Fruit fly (Drosophila melanogaster) whole organism, embryonic: ENCODE data around the gene gpp.

ENCODE experiments used
- Atf-2 ChIP-seq: fragments of 200-800 bp; sonication (Bioruptor generic); optimal IDR thresholded peaks from 2 replicates; lab custom pipeline; 2016; ENCODE audit warnings: missing biosample characterization, missing genetic modification characterization
- CG10274 ChIP-seq: fragments of 200-800 bp; sonication (Bioruptor generic); optimal IDR thresholded peaks from 3 replicates; lab custom pipeline; 2017; ENCODE audit warnings: missing biosample characterization, mild to moderate bottlenecking, missing genetic modification characterization
- CG11456 ChIP-seq: fragments of 200-800 bp; sonication (Bioruptor generic); IDR thresholded peaks from 3 replicates; pipeline ENCODE4 v1.3.6; 2022; ENCODE audit warnings: missing biosample characterization, missing genetic modification characterization
- CG11696 ChIP-seq: fragments of 200-800 bp; sonication (Bioruptor generic); IDR thresholded peaks from 2 replicates; pipeline ENCODE4 v1.3.6; 2022; ENCODE audit warnings: missing biosample characterization, missing genetic modification characterization
- CG12942 ChIP-seq: fragments of 200-800 bp; sonication (Bioruptor generic); optimal IDR thresholded peaks from 3 replicates; lab custom pipeline; 2016; ENCODE audit warnings: missing biosample characterization, missing genetic modification characterization
- CG14710 ChIP-seq: fragments of 200-800 bp; sonication (Bioruptor generic); optimal IDR thresholded peaks from 3 replicates; lab custom pipeline; 2019; ENCODE audit warnings: missing biosample characterization, mild to moderate bottlenecking, missing genetic modification characterization, moderate library complexity
- CG15696 ChIP-seq: fragments of 200-800 bp; sonication (Bioruptor generic); optimal IDR thresholded peaks from 2 replicates; lab custom pipeline; 2019; ENCODE audit warnings: missing biosample characterization, mild to moderate bottlenecking, missing genetic modification characterization, moderate library complexity
- CG1602 ChIP-seq: fragments of 200-800 bp; sonication (Bioruptor generic); optimal IDR thresholded peaks from 3 replicates; lab custom pipeline; 2016; ENCODE audit warnings: missing biosample characterization, missing genetic modification characterization
- CG17568 ChIP-seq: fragments of 200-800 bp; sonication (Bioruptor generic); optimal IDR thresholded peaks from 2 replicates; lab custom pipeline; 2018; ENCODE audit warnings: missing biosample characterization, mild to moderate bottlenecking, missing genetic modification characterization, moderate library complexity
- CG18764 ChIP-seq: fragments of 200-800 bp; sonication (Bioruptor generic); optimal IDR thresholded peaks from 3 replicates; lab custom pipeline; 2016; ENCODE audit warnings: missing biosample characterization, missing genetic modification characterization
- CG2678 ChIP-seq: fragments of 200-800 bp; sonication (Bioruptor generic); optimal IDR thresholded peaks from 3 replicates; lab custom pipeline; 2019; ENCODE audit warnings: missing biosample characterization, mild to moderate bottlenecking, missing genetic modification characterization, moderate library complexity
- CG34422 ChIP-seq: fragments of 200-800 bp; sonication (Bioruptor generic); IDR thresholded peaks from 3 replicates; pipeline ENCODE4 v1.3.6; 2022; ENCODE audit warnings: missing biosample characterization, missing genetic modification characterization
- CG5180 ChIP-seq: fragments of 200-800 bp; sonication (Bioruptor generic); optimal IDR thresholded peaks from 3 replicates; lab custom pipeline; 2017; ENCODE audit warnings: missing biosample characterization, missing genetic modification characterization, mild to moderate bottlenecking, moderate library complexity, missing genetic modification reagents
- CG8290 ChIP-seq, 3 experiments: fragments of 200-800 bp; sonication (Bioruptor generic); optimal IDR thresholded peaks; 2 replicates each; lab custom pipeline; 2016 to 2019; ENCODE audit warnings: missing biosample characterization in 3 of 3, missing genetic modification characterization in 3 of 3, mild to moderate bottlenecking in 2 of 3, moderate library complexity in 1 of 3
- Chrac-16 ChIP-seq: fragments of 200-800 bp; sonication (Bioruptor generic); optimal IDR thresholded peaks from 3 replicates; lab custom pipeline; 2016; ENCODE audit warnings: missing biosample characterization, missing genetic modification characterization
- Dip2 ChIP-seq: fragments of 200-800 bp; sonication (Bioruptor generic); IDR thresholded peaks from 2 replicates; pipeline ENCODE4 v1.3.6; 2022; ENCODE audit warnings: missing biosample characterization, missing genetic modification characterization
- Fer2 ChIP-seq: fragments of 200-800 bp; sonication (Bioruptor generic); optimal IDR thresholded peaks from 2 replicates; lab custom pipeline; 2018; ENCODE audit warnings: missing biosample characterization, mild to moderate bottlenecking, missing genetic modification characterization, moderate library complexity
- Hand ChIP-seq: fragments of 200-800 bp; sonication (Bioruptor generic); optimal IDR thresholded peaks from 2 replicates; lab custom pipeline; 2017; ENCODE audit warnings: mild to moderate bottlenecking, missing biosample characterization, missing genetic modification reagents, missing genetic modification characterization
- Hr39 ChIP-seq: fragments of >200 bp; optimal IDR thresholded peaks from 2 replicates; lab custom pipeline; 2017
- Lhr ChIP-seq: fragments of 200-800 bp; sonication (Bioruptor generic); optimal IDR thresholded peaks from 3 replicates; lab custom pipeline; 2017; ENCODE audit warnings: mild to moderate bottlenecking, missing biosample characterization, missing genetic modification reagents, missing genetic modification characterization
- Meics ChIP-seq: fragments of 200-800 bp; sonication (Bioruptor generic); optimal IDR thresholded peaks from 2 replicates; lab custom pipeline; 2017; ENCODE audit warnings: missing biosample characterization, mild to moderate bottlenecking, missing genetic modification characterization
- Mes4 ChIP-seq: fragments of 200-800 bp; sonication (Bioruptor generic); optimal IDR thresholded peaks from 2 replicates; lab custom pipeline; 2016; ENCODE audit warnings: missing biosample characterization, missing genetic modification characterization
- NC2β ChIP-seq: fragments of 200-800 bp; sonication (Bioruptor generic); optimal IDR thresholded peaks from 2 replicates; lab custom pipeline; 2016; ENCODE audit warnings: missing biosample characterization, missing genetic modification characterization
- Optix ChIP-seq: fragments of 200-800 bp; sonication (Bioruptor generic); IDR thresholded peaks from 3 replicates; pipeline ENCODE4 v1.3.6; 2022; ENCODE audit warnings: missing biosample characterization, missing genetic modification characterization
- PHDP ChIP-seq: fragments of 200-800 bp; sonication (Bioruptor generic); optimal IDR thresholded peaks from 3 replicates; lab custom pipeline; 2018; ENCODE audit warnings: missing biosample characterization, mild to moderate bottlenecking, missing genetic modification characterization, moderate library complexity
- Rx ChIP-seq: fragments of 200-800 bp; sonication (Bioruptor generic); IDR thresholded peaks from 2 replicates; pipeline ENCODE4 v1.3.6; 2022; ENCODE audit warnings: missing biosample characterization, missing genetic modification characterization
- Sin3A ChIP-seq: fragments of >200 bp; optimal IDR thresholded peaks from 2 replicates; lab custom pipeline; 2018
- abd-A ChIP-seq: fragments of 200-800 bp; sonication (Bioruptor generic); optimal IDR thresholded peaks from 3 replicates; lab custom pipeline; 2019; ENCODE audit warnings: missing biosample characterization, mild to moderate bottlenecking, missing genetic modification characterization, moderate library complexity
- ac ChIP-seq: fragments of 200-800 bp; sonication (Bioruptor generic); optimal IDR thresholded peaks from 3 replicates; lab custom pipeline; 2017; ENCODE audit warnings: missing biosample characterization, mild to moderate bottlenecking, missing genetic modification characterization
- bbx ChIP-seq: fragments of 200-800 bp; sonication (Bioruptor generic); IDR thresholded peaks from 2 replicates; pipeline ENCODE4 v1.3.6; 2022; ENCODE audit warnings: missing biosample characterization, missing genetic modification characterization; ENCODE audit not compliant: partially characterized antibody
- btn ChIP-seq: fragments of 200-800 bp; sonication (Bioruptor generic); optimal IDR thresholded peaks from 2 replicates; lab custom pipeline; 2016; ENCODE audit warnings: missing biosample characterization, missing genetic modification characterization
- cato ChIP-seq: fragments of 200-800 bp; sonication (Bioruptor generic); optimal IDR thresholded peaks from 2 replicates; lab custom pipeline; 2016; ENCODE audit warnings: missing biosample characterization, missing genetic modification characterization, borderline replicate concordance
- dpn ChIP-seq, 2 experiments: fragments of 200-800 bp; sonication (Bioruptor generic); optimal IDR thresholded peaks; 3 replicates each; lab custom pipeline; 2016; ENCODE audit warnings: missing biosample characterization in 2 of 2, missing genetic modification characterization in 2 of 2
- esg ChIP-seq: fragments of 200-800 bp; sonication (Bioruptor generic); conservative IDR thresholded peaks from 2 replicates; pipeline ENCODE4 v1.3.6; 2022; ENCODE audit warnings: missing biosample characterization, missing genetic modification characterization
- fd3F ChIP-seq: fragments of 200-800 bp; sonication (Bioruptor generic); optimal IDR thresholded peaks from 2 replicates; lab custom pipeline; 2018; ENCODE audit warnings: missing biosample characterization, mild to moderate bottlenecking, missing genetic modification characterization, moderate library complexity
- fru ChIP-seq: fragments of >200 bp; optimal IDR thresholded peaks from 2 replicates; lab custom pipeline; 2017
- lola ChIP-seq, 3 experiments: fragments of >200 bp in 2 of 3; fragments of 200-800 bp in 1 of 3; sonication (Bioruptor generic) in 1 of 3; optimal IDR thresholded peaks; 2 replicates each; lab custom pipeline; 2017 to 2019; ENCODE audit warnings: missing biosample characterization in 3 of 3, missing genetic modification characterization in 3 of 3, mild to moderate bottlenecking in 1 of 3, moderate library complexity in 1 of 3
- lov ChIP-seq, 2 experiments: fragments of 200-800 bp in 1 of 2; fragments of >200 bp in 1 of 2; sonication (Bioruptor generic) in 1 of 2; IDR thresholded peaks in 1 of 2; optimal IDR thresholded peaks in 1 of 2; 2 replicates in 1 of 2; 3 replicates in 1 of 2; pipeline versions ENCODE4 v1.3.6 to Lab custom; 2017 to 2022; ENCODE audit warnings: missing biosample characterization in 1 of 2, missing genetic modification characterization in 1 of 2
- mirr ChIP-seq: fragments of 200-800 bp; sonication (Bioruptor generic); optimal IDR thresholded peaks from 3 replicates; lab custom pipeline; 2018; ENCODE audit warnings: missing biosample characterization, mild to moderate bottlenecking, missing genetic modification characterization
- oc ChIP-seq: fragments of 200-800 bp; sonication (Bioruptor generic); optimal IDR thresholded peaks from 2 replicates; lab custom pipeline; 2018; ENCODE audit warnings: missing biosample characterization, mild to moderate bottlenecking, missing genetic modification characterization, moderate library complexity
- odd ChIP-seq: fragments of 200-800 bp; sonication (Bioruptor generic); optimal IDR thresholded peaks from 2 replicates; lab custom pipeline; 2017; ENCODE audit warnings: missing biosample characterization, mild to moderate bottlenecking, missing genetic modification characterization
- phol ChIP-seq: fragments of 200-800 bp; sonication (Bioruptor generic); optimal IDR thresholded peaks from 3 replicates; lab custom pipeline; 2018; ENCODE audit warnings: missing biosample characterization, mild to moderate bottlenecking, missing genetic modification characterization, moderate library complexity
- pnt ChIP-seq: fragments of 200-800 bp; sonication (Bioruptor generic); optimal IDR thresholded peaks from 3 replicates; lab custom pipeline; 2016; ENCODE audit warnings: missing biosample characterization, missing genetic modification characterization
- sens ChIP-seq: fragments of 200-800 bp; sonication (Bioruptor generic); peaks from one replicate; lab custom pipeline; 2016; ENCODE audit warnings: missing biosample characterization, missing genetic modification characterization
- shn ChIP-seq: fragments of 200-800 bp; sonication (Bioruptor generic); optimal IDR thresholded peaks from 3 replicates; lab custom pipeline; 2016; ENCODE audit warnings: missing biosample characterization, missing genetic modification characterization
- stc ChIP-seq: fragments of 200-800 bp; sonication (Bioruptor generic); IDR thresholded peaks from 2 replicates; pipeline ENCODE4 v1.3.6; 2022; ENCODE audit warnings: missing biosample characterization, missing genetic modification characterization
- tx ChIP-seq: fragments of 200-800 bp; sonication (Bioruptor generic); optimal IDR thresholded peaks from 2 replicates; lab custom pipeline; 2016; ENCODE audit warnings: missing biosample characterization, missing genetic modification characterization
- zen ChIP-seq: fragments of 200-800 bp; sonication (Bioruptor generic); optimal IDR thresholded peaks from 3 replicates; lab custom pipeline; 2018; ENCODE audit warnings: missing biosample characterization, mild to moderate bottlenecking, missing genetic modification characterization, moderate library complexity

The gpp gene

dm6 chr3R:6410412-6411225 is 4.0 kb downstream of the gpp start (continued):
- TF ChIP-seq phol (tag; lab: Kevin White, UChicago) (peak; percentile 92), CG18764 (peak; percentile 67), Mes4 (GFP tag; lab: Kevin White, UChicago) (peak; percentile 72), CG12942 (GFP tag; lab: Kevin White, UChicago) (peak; percentile 45), odd (GFP tag; lab: Kevin White, UChicago) (peak; percentile 81), stc (GFP tag; lab: Robert Waterston, UW) (peak; percentile 62; the same call in 1 of the 2 replicates), CG2678 (tag; lab: Kevin White, UChicago) (peak; percentile 96), CG34422 (GFP tag; lab: Robert Waterston, UW) (peak; percentile 53; the same call in 2 of the 3 replicates), zen (tag; lab: Kevin White, UChicago) (peak; percentile 60), bbx (GFP tag; lab: Robert Waterston, UW) (no peak), CG17568 (GFP tag; lab: Kevin White, UChicago) (peak; percentile 71), NC2β (GFP tag; lab: Kevin White, UChicago) (peak; percentile 65), Dip2 (GFP tag; lab: Robert Waterston, UW) (no peak), btn (GFP tag; lab: Kevin White, UChicago) (peak; percentile 73), CG5180 (GFP tag; lab: Kevin White, UChicago) (peak; percentile 77), Hr39 (lab: Kevin White, UChicago) (no peak), dpn (GFP tag; optimal IDR thresholded peaks at IDR 0.05; lab: Kevin White, UChicago) (peak; percentile 81 to 88), CG1602 (peak; percentile 82), Optix (0 out of 3 replicates have a peak, but pooled peaks have one; percentile 38), pnt (GFP tag; lab: Kevin White, UChicago) (peak; percentile 74), Atf-2 (GFP tag; lab: Kevin White, UChicago) (peak; percentile 85), PHDP (tag; lab: Kevin White, UChicago) (peak; percentile 88), CG15696 (tag; lab: Kevin White, UChicago) (peak; percentile 49), Fer2 (tag; lab: Kevin White, UChicago) (peak; percentile 43), tx (GFP tag; lab: Kevin White, UChicago) (peak; percentile 83), CG8290 (GFP tag; optimal IDR thresholded peaks at IDR 0.05; lab: Kevin White, UChicago) (peak; percentile 53), CG8290 (tag; optimal IDR thresholded peaks at IDR 0.05; lab: Kevin White, UChicago) (peak in 1 of 2 experiments; percentile 81), Meics (GFP tag; lab: Kevin White, UChicago) (peak; percentile 93), fd3F (GFP tag; lab: Kevin White, UChicago) (peak; percentile 83), CG11456 (GFP tag; lab: Robert Waterston, UW) (0 out of 3 replicates have a peak, but pooled peaks have one; percentile 66), CG14710 (tag; lab: Kevin White, UChicago) (peak; percentile 88), CG11696 (GFP tag; lab: Robert Waterston, UW) (peak; percentile 96), lola (GFP tag; optimal IDR thresholded peaks at IDR 0.05; lab: Kevin White, UChicago) (peak in 1 of 3 experiments; percentile 90), mirr (GFP tag; lab: Kevin White, UChicago) (peak; percentile 80), ac (GFP tag; lab: Kevin White, UChicago) (peak; percentile 3), sens (peak; percentile 98), Rx (GFP tag; lab: Robert Waterston, UW) (peak; percentile 40; the same call in 1 of the 2 replicates), Chrac-16 (GFP tag; lab: Kevin White, UChicago) (peak; percentile 79), fru (no peak), lov (optimal IDR thresholded peaks at IDR 0.05; lab: Kevin White, UChicago) (no peak), lov (GFP tag; IDR thresholded peaks at IDR 0.05; lab: Robert Waterston, UW) (0 out of 3 replicates have a peak, but pooled peaks have one; percentile 13), CG10274 (GFP tag; lab: Kevin White, UChicago) (peak; percentile 80), Sin3A (lab: Kevin White, UChicago) (no peak), cato (GFP tag; lab: Kevin White, UChicago) (peak; percentile 79), Lhr (GFP tag; lab: Kevin White, UChicago) (peak; percentile 76), abd-A (tag; lab: Kevin White, UChicago) (peak; percentile 89), oc (tag; lab: Kevin White, UChicago) (peak; percentile 36), Hand (GFP tag; lab: Kevin White, UChicago) (peak; percentile 88), esg (GFP tag; lab: Robert Waterston, UW) (peak; percentile 64), shn (peak; percentile 78)
